In genomic region chrIV:4177560-4177959, ce11 we compare ENCODE assay signal across 4 worm cellular contexts.
TF ChIP-seq lines count a peak whose summit lies in the region.

No protein-coding gene starts in this region.

TF ChIP-seq in whole organism, L1 larva, 84 proteins besides CTCF, POLR2A, EP300 and RAD21:
- TF ChIP-seq grh-1 (GFP tag; IDR thresholded peaks at IDR 0.05; lab: Robert Waterston, UW) (no peak), ceh-63 (GFP tag; optimal IDR thresholded peaks at IDR 0.05; lab: Kevin White, UChicago) (no peak), alr-1 (tag; optimal IDR thresholded peaks at IDR 0.05; lab: Kevin White, UChicago; ENCODE audit: borderline replicate concordance) (no peak), nhr-19 (GFP tag; conservative IDR thresholded peaks at IDR 0.05; lab: Robert Waterston, UW) (no peak), nhr-84 (tag; optimal IDR thresholded peaks at IDR 0.05; lab: Kevin White, UChicago) (no peak), lin-13 (GFP tag; optimal IDR thresholded peaks at IDR 0.05; lab: Kevin White, UChicago) (no peak), nhr-20 (tag; optimal IDR thresholded peaks at IDR 0.05; lab: Kevin White, UChicago) (no peak), efl-1 (optimal IDR thresholded peaks at IDR 0.05; lab: Kevin White, UChicago) (peak; percentile 13 to 28), efl-1 (GFP tag; optimal IDR thresholded peaks at IDR 0.05 in 1 of 2; lab: Kevin White, UChicago) (peak; percentile 29 to 91), mdl-1 (tag; optimal IDR thresholded peaks at IDR 0.05; lab: Kevin White, UChicago) (no peak), lin-15B (tag; optimal IDR thresholded peaks at IDR 0.05; lab: Kevin White, UChicago) (peak; percentile 23), vab-15 (tag; optimal IDR thresholded peaks at IDR 0.05; lab: Kevin White, UChicago) (no peak), dpl-1 (GFP tag; optimal IDR thresholded peaks at IDR 0.05; lab: Kevin White, UChicago) (peak in 1 of 3 experiments; percentile 10), nhr-76 (tag; optimal IDR thresholded peaks at IDR 0.05; lab: Kevin White, UChicago) (no peak)

TF ChIP-seq in whole organism, L3 larva, 47 proteins besides CTCF, POLR2A, EP300 and RAD21:
- TF ChIP-seq ZK546.5 (tag; optimal IDR thresholded peaks at IDR 0.05; lab: Kevin White, UChicago) (no peak), lin-15B (tag; optimal IDR thresholded peaks at IDR 0.05; lab: Kevin White, UChicago) (peak; percentile 19)

TF ChIP-seq in whole organism, L4 larva, 104 proteins besides CTCF, POLR2A, EP300 and RAD21:
- TF ChIP-seq Y48G9A.11 (GFP tag; IDR thresholded peaks at IDR 0.05; lab: Robert Waterston, UW), result peak; percentile 89
- no peak for TF ChIP-seq tag-97 (GFP tag; IDR thresholded peaks at IDR 0.05; lab: Robert Waterston, UW)

TF ChIP-seq in whole organism, young adult, 124 proteins besides CTCF, POLR2A, EP300 and RAD21:
- TF ChIP-seq lsy-27 (tag; optimal IDR thresholded peaks at IDR 0.05; lab: Kevin White, UChicago; ENCODE audit: borderline replicate concordance, insufficient read depth) (no peak), hlh-12 (tag; optimal IDR thresholded peaks at IDR 0.05; lab: Kevin White, UChicago) (no peak), mxl-1 (tag; optimal IDR thresholded peaks at IDR 0.05; lab: Kevin White, UChicago) (no peak), nfya-2 (GFP tag; IDR thresholded peaks at IDR 0.05; lab: Robert Waterston, UW) (no peak), F22D6.2 (tag; optimal IDR thresholded peaks at IDR 0.05; lab: Kevin White, UChicago) (no peak), ceh-27 (GFP tag; optimal IDR thresholded peaks at IDR 0.05; lab: Kevin White, UChicago) (no peak), attf-3 (GFP tag; conservative IDR thresholded peaks at IDR 0.05; lab: Robert Waterston, UW) (peak; percentile 28; the same call in 1 of the 2 replicates)
